Fruit fly (Drosophila melanogaster) whole organism, adult: ENCODE data around the gene Polr2A.

ENCODE experiments used
- CG12768 ChIP-seq: fragments of 200-800 bp; sonication (Bioruptor generic); optimal IDR thresholded peaks from 2 replicates; lab custom pipeline; 2017; ENCODE audit warnings: missing biosample characterization, missing genetic modification characterization, mild to moderate bottlenecking, moderate library complexity, missing genetic modification reagents
- CG14711 ChIP-seq: fragments of 200-800 bp; sonication (Bioruptor generic); optimal IDR thresholded peaks from 2 replicates; lab custom pipeline; 2018; ENCODE audit warnings: missing biosample characterization, mild to moderate bottlenecking, missing genetic modification characterization, moderate library complexity
- CG5204 ChIP-seq: fragments of 200-800 bp; sonication (Bioruptor generic); optimal IDR thresholded peaks from 2 replicates; lab custom pipeline; 2016; ENCODE audit warnings: missing biosample characterization, missing genetic modification characterization
- CG7045 ChIP-seq: fragments of 200-800 bp; sonication (Bioruptor generic); optimal IDR thresholded peaks from 2 replicates; lab custom pipeline; 2017; ENCODE audit warnings: missing biosample characterization, mild to moderate bottlenecking, missing genetic modification characterization
- Clk ChIP-seq: fragments of 200-800 bp; sonication (Bioruptor generic); optimal IDR thresholded peaks from 2 replicates; lab custom pipeline; 2017; ENCODE audit warnings: missing biosample characterization, missing genetic modification characterization
- cic ChIP-seq: fragments of 200-800 bp; sonication (Bioruptor generic); optimal IDR thresholded peaks from 2 replicates; lab custom pipeline; 2017; ENCODE audit warnings: missing biosample characterization, mild to moderate bottlenecking, missing genetic modification characterization, moderate library complexity
- kay ChIP-seq: fragments of 200-800 bp; sonication (Bioruptor generic); peaks from one replicate; lab custom pipeline; 2016; ENCODE audit warnings: missing biosample characterization, missing genetic modification characterization, borderline replicate concordance
- ovo ChIP-seq: fragments of 200-800 bp; sonication (Bioruptor generic); optimal IDR thresholded peaks from 2 replicates; lab custom pipeline; 2016; ENCODE audit warnings: missing biosample characterization, missing genetic modification characterization

dm6 chrX:11523921-11524320, 46.2 kb downstream of the Polr2A start:
- TF ChIP-seq cic (GFP tag; lab: Kevin White, UChicago): no peak
- no peak for TF ChIP-seq CG5204
- no peak for TF ChIP-seq CG12768 (GFP tag; lab: Kevin White, UChicago)
- TF ChIP-seq ovo (GFP tag; lab: Kevin White, UChicago): no peak
- TF ChIP-seq CG7045 (GFP tag; lab: Kevin White, UChicago): no peak
- no peak for TF ChIP-seq CG14711 (tag; lab: Kevin White, UChicago)
- TF ChIP-seq Clk (GFP tag; lab: Kevin White, UChicago): no peak
- no peak for TF ChIP-seq kay (GFP tag; lab: Kevin White, UChicago)
